Fruit fly (Drosophila melanogaster): Measurements from ENCODE around the gene Tsp96F.
A peak's percentile ranks its signal among the peaks of the same experiment; 100 is the strongest.

Gene Tsp96F

DNA sequence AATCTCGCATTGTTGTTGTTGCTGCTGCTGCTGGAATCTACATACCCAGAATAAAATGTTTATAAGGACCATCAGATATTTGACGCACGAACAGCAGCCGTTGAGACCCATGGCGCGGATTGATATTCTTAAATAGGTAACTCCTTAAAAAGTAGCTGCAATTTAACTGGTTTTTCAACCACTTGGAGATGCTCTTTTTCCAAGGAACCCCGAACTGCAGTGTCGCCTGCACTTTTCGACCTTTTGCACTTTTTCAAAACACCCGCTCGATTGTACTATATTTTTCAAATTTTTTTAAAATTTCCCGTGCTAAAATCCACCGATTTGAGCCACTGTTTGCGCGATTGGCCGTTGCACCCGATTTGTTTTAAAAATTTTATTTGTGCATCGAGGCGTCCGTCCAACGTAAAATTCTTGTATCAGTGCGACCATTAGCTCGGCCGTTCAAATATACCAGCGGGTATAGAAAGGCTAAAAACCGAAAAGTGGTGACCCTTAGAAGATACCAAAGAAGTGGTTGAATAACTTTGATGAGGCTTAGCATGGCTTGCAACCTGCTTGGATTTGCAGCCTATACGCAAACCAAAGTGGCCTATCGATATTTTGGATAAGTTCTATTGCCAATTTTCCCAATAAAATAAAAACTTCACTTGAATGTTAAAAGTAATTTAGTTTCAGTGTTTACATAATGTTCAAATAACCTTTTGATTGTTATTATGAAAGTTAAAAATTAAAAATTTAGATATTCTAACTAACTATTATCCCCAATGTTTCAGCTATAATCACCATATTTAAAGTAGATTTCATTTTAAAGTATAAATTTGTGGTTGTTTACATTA lies at the start of gene Tsp96F:
TSS of gene Tsp96F (minus strand) at position 457 of the 839 bp plus-strand sequence.
- TF ChIP-seq pan (optimal IDR thresholded peaks at IDR 0.05) (no peak), usp (GFP tag; optimal IDR thresholded peaks at IDR 0.05) (no peak), Dll (optimal IDR thresholded peaks at IDR 0.05) (no peak), CG8478 (optimal IDR thresholded peaks at IDR 0.05) (no peak), psq (optimal IDR thresholded peaks at IDR 0.05) (no peak), EcR (GFP tag; optimal IDR thresholded peaks at IDR 0.05) (no peak)

DNA sequence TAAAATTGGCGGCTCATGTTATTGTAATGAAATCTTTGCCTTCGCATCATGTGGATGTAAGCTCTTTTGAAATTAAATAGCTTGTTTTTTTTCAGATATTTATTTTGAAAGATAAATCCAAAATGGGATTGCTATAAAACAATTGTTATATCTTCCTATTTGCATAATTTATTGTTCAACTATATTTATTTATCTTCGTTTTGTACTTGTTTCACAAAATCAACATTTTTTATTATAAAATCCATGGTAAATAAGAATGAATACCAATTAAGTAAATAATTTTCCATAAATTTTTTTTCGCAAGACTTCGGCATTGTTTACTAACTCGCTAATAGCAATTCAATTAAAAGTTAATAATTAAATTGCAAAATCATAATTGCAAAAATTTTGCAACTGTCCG lies 41.3 kb upstream of the Tsp96F start, which contains the start of gene CG14546:
TSS of gene CG14546 (minus strand) at position 101 of the 400 bp plus-strand sequence.
- no peak for TF ChIP-seq EcR (GFP tag; optimal IDR thresholded peaks at IDR 0.05)
- no peak for TF ChIP-seq CG8478 (optimal IDR thresholded peaks at IDR 0.05)
- TF ChIP-seq pan (optimal IDR thresholded peaks at IDR 0.05): no peak
- TF ChIP-seq usp (GFP tag; optimal IDR thresholded peaks at IDR 0.05): no peak
- TF ChIP-seq Dll (optimal IDR thresholded peaks at IDR 0.05): no peak
- TF ChIP-seq psq (optimal IDR thresholded peaks at IDR 0.05): no peak

DNA sequence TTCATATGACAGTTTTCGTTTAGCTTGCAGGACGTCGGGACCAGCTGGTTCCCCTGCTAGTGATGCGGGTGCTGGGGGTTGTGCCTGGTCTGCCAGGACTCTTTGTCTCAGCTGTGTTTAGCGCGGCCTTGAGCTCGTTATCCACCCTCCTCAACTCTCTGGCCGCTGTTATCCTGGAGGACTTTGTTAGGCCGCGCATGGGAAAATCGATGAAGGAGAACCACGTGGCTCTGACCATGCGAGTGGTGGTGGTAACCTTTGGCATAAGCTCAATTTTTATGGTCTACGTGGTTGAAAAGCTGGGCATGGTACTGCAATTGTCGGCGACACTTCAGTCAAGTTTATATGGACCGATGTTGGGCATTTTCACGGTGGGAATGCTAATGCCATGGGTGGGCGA lies 38.7 kb upstream of the Tsp96F start:
- no peak for TF ChIP-seq pan (optimal IDR thresholded peaks at IDR 0.05)
- no peak for TF ChIP-seq psq (optimal IDR thresholded peaks at IDR 0.05)
- no peak for TF ChIP-seq usp (GFP tag; optimal IDR thresholded peaks at IDR 0.05)
- no peak for TF ChIP-seq Dll (optimal IDR thresholded peaks at IDR 0.05)
- TF ChIP-seq CG8478 (optimal IDR thresholded peaks at IDR 0.05): no peak
- TF ChIP-seq EcR (GFP tag; optimal IDR thresholded peaks at IDR 0.05): no peak

dm6 chr3R:25906722-25907121 lies 25.5 kb upstream of the Tsp96F start, which contains the start of gene kumpel:
TSS of gene kumpel (plus strand) at chr3R:25907022.
- TF ChIP-seq CG8478 (optimal IDR thresholded peaks at IDR 0.05): no peak
- no peak for TF ChIP-seq EcR (GFP tag; optimal IDR thresholded peaks at IDR 0.05)
- TF ChIP-seq pan (optimal IDR thresholded peaks at IDR 0.05): no peak
- TF ChIP-seq psq (optimal IDR thresholded peaks at IDR 0.05): no peak
- no peak for TF ChIP-seq usp (GFP tag; optimal IDR thresholded peaks at IDR 0.05)

dm6 chr3R:25902343-25902742 lies 21.1 kb upstream of the Tsp96F start, which contains the start of gene CG31089:
TSS of gene CG31089 (plus strand) at chr3R:25902643.
- no peak for TF ChIP-seq psq (optimal IDR thresholded peaks at IDR 0.05)
- no peak for TF ChIP-seq pan (optimal IDR thresholded peaks at IDR 0.05)
- TF ChIP-seq EcR (GFP tag; optimal IDR thresholded peaks at IDR 0.05): no peak
- no peak for TF ChIP-seq Dll (optimal IDR thresholded peaks at IDR 0.05)
- no peak for TF ChIP-seq usp (GFP tag; optimal IDR thresholded peaks at IDR 0.05)
- TF ChIP-seq CG8478 (optimal IDR thresholded peaks at IDR 0.05): no peak

dm6 chr3R:25899690-25900089 lies 18.5 kb upstream of the Tsp96F start, which contains the start of gene CG31091:
TSS of gene CG31091 (plus strand) at chr3R:25899903.
- TF ChIP-seq CG8478 (optimal IDR thresholded peaks at IDR 0.05) (no peak), EcR (GFP tag; optimal IDR thresholded peaks at IDR 0.05) (no peak), usp (GFP tag; optimal IDR thresholded peaks at IDR 0.05) (no peak), psq (optimal IDR thresholded peaks at IDR 0.05) (no peak), pan (optimal IDR thresholded peaks at IDR 0.05) (no peak), Dll (optimal IDR thresholded peaks at IDR 0.05) (no peak)

DNA sequence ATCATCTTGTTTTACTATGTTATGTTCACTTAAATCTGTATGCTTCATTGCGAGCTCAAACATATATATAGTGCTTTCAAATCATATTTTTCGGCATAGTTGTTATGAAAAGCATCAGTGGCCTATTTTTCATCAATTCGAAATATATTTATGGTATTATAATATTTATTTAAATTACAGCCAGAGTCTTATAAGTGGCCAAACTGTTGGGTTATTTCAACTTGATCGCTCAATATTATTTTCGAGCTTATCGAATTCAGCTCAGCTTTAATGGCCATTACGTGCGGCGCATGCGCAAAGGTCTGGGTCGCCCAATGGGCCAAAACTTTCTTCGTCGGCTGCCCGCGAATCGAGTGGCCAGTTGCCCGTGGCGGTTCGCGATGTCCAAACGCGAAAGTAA lies 15.9 kb upstream of the Tsp96F start, which contains the start of gene Mco3:
TSS of gene Mco3 (plus strand) at position 301 of the 400 bp plus-strand sequence.
- TF ChIP-seq Dll (optimal IDR thresholded peaks at IDR 0.05): no peak
- TF ChIP-seq psq (optimal IDR thresholded peaks at IDR 0.05): no peak
- TF ChIP-seq usp (GFP tag; optimal IDR thresholded peaks at IDR 0.05): no peak

DNA sequence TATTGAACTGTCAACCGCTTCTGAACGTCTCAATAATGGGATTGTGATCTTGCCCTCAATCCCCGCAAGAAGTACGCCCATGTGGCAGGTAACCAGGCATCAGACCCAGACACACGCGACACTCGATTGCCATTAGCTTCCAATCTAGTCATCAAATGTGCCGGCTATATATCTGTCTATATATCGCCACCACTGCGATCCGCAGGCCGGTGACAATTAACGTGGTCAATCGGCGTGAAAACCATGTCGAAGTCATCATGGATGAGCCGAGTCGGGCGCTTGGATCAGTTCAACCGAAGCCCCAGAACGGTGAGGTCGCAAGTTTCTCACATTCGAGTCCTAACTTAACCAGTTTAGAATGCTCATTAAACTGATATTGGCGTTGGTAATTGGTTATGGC lies 14.3 kb upstream of the Tsp96F start, which contains the start of gene Sodq:
TSS of gene Sodq (plus strand) at position 301 of the 400 bp plus-strand sequence.
- TF ChIP-seq usp (GFP tag; optimal IDR thresholded peaks at IDR 0.05): no peak

- no peak for TF ChIP-seq psq (optimal IDR thresholded peaks at IDR 0.05)
- TF ChIP-seq usp (GFP tag; optimal IDR thresholded peaks at IDR 0.05): no peak
- no peak for TF ChIP-seq Dll (optimal IDR thresholded peaks at IDR 0.05)
- no peak for TF ChIP-seq CG8478 (optimal IDR thresholded peaks at IDR 0.05)
- no peak for TF ChIP-seq EcR (GFP tag; optimal IDR thresholded peaks at IDR 0.05)
- TF ChIP-seq pan (optimal IDR thresholded peaks at IDR 0.05): no peak
Observed at dm6 chr3R:25893272-25893671, 12.0 kb upstream of the Tsp96F start, which contains the start of gene CG5913. TSS of gene CG5913 (plus strand) at chr3R:25893495.

DNA sequence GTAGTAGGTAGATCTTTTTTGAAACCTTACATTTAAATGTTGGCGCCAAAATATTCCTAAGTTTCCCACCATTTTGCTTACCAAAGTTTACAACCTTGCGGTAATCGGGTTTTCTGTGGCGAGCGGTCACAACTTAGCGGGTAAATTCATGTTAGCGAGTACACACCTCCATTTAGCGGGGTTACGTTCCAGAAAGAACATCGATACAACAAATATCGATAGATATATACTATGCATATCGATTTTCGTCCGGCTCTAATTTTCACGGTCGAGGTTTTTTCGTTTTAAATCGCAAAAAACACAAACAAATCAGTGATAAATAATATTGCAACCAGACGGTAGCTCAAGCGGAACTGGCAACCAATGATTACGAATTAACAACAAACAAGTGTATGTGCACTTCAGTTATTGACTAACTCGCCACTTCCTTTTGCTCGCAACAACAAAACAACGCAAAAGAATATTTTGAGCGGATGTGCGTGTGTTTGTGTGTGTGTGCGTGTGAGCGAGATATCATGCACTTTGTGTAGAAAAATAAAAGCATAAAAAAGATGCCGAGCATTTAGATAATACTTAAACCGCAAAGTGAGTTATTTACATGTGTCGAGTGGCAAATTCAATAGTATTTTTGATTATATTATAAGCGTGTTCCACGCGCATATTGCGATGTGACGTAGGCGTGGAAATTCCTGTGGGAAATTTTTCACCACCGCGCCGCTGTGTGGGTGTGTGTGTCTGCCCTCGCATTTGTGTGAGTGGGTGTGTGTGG lies 7.3 kb upstream of the Tsp96F start, which contains the start of gene Lnk:
TSS of gene Lnk (plus strand) at position 236 of the 769 bp plus-strand sequence.
- TF ChIP-seq CG8478 (optimal IDR thresholded peaks at IDR 0.05) (peak; percentile 1), psq (optimal IDR thresholded peaks at IDR 0.05) (no peak)

dm6 chr3R:25885136-25885535 lies 3.9 kb upstream of the Tsp96F start:
- TF ChIP-seq psq (optimal IDR thresholded peaks at IDR 0.05) (no peak), EcR (GFP tag; optimal IDR thresholded peaks at IDR 0.05) (no peak), pan (optimal IDR thresholded peaks at IDR 0.05) (no peak), Dll (optimal IDR thresholded peaks at IDR 0.05) (no peak), usp (GFP tag; optimal IDR thresholded peaks at IDR 0.05) (no peak), CG8478 (optimal IDR thresholded peaks at IDR 0.05) (no peak)

- no peak for TF ChIP-seq pan (optimal IDR thresholded peaks at IDR 0.05)
- no peak for TF ChIP-seq psq (optimal IDR thresholded peaks at IDR 0.05)
- TF ChIP-seq EcR (GFP tag; optimal IDR thresholded peaks at IDR 0.05): no peak
- no peak for TF ChIP-seq Dll (optimal IDR thresholded peaks at IDR 0.05)
- no peak for TF ChIP-seq CG8478 (optimal IDR thresholded peaks at IDR 0.05)
- no peak for TF ChIP-seq usp (GFP tag; optimal IDR thresholded peaks at IDR 0.05)
Observed at dm6 chr3R:25884301-25884700, 3.1 kb upstream of the Tsp96F start.

All from whole organism.